Worm (Caenorhabditis elegans): ENCODE results near the gene let-711.

Gene let-711

ce11 chrIII:6914840-6915239, 31.7 kb upstream of the let-711 start:
- TF ChIP-seq fax-1 (tag; optimal IDR thresholded peaks at IDR 0.05) (no peak), unc-42 (tag; optimal IDR thresholded peaks at IDR 0.05) (peak; percentile 69)

- no peak for TF ChIP-seq ref-2 (tag; optimal IDR thresholded peaks at IDR 0.05)
- no peak for TF ChIP-seq pqm-1 (tag; optimal IDR thresholded peaks at IDR 0.05)
- peak; percentile 45 for TF ChIP-seq ceh-48 (tag; optimal IDR thresholded peaks at IDR 0.05)
- no peak for TF ChIP-seq nhr-232 (tag; optimal IDR thresholded peaks at IDR 0.05)
- TF ChIP-seq pag-3 (tag; optimal IDR thresholded peaks at IDR 0.05; ENCODE audit: borderline replicate concordance): no peak
- TF ChIP-seq npax-4 (tag; optimal IDR thresholded peaks at IDR 0.05): no peak
- no peak for TF ChIP-seq madf-2 (tag; optimal IDR thresholded peaks at IDR 0.05)
- TF ChIP-seq pax-1 (tag; optimal IDR thresholded peaks at IDR 0.05): no peak
- TF ChIP-seq ceh-34 (tag; optimal IDR thresholded peaks at IDR 0.05): no peak
- no peak for TF ChIP-seq tbx-7 (tag; optimal IDR thresholded peaks at IDR 0.05)
- peak; percentile 42 for TF ChIP-seq unc-55 (GFP tag; optimal IDR thresholded peaks at IDR 0.05)
These were observed 17.8 kb upstream of the let-711 start, which contains the start of gene flap-1 for ce11 chrIII:6928725-6929124. TSS of gene flap-1 (minus strand) at chrIII:6928825.

- no peak for TF ChIP-seq hlh-8 (tag; optimal IDR thresholded peaks at IDR 0.05)
- no peak for TF ChIP-seq madf-2 (tag; optimal IDR thresholded peaks at IDR 0.05)
- no peak for TF ChIP-seq che-1 (tag; optimal IDR thresholded peaks at IDR 0.05)
- TF ChIP-seq sox-2 (GFP tag; IDR thresholded peaks at IDR 0.05): no peak
- no peak for TF ChIP-seq K09A11.1 (tag; optimal IDR thresholded peaks at IDR 0.05; ENCODE audit: insufficient read depth)
- no peak for TF ChIP-seq elt-2 (tag; optimal IDR thresholded peaks at IDR 0.05)
These were observed 16.9 kb upstream of the let-711 start, which contains the start of gene inf-1 for ce11 chrIII:6929558-6930167. TSS of gene inf-1 (plus strand) at chrIII:6930134.

ce11 chrIII:6931896-6932295, 14.6 kb upstream of the let-711 start, which contains the start of gene byn-1:
TSS of gene byn-1 (plus strand) at chrIII:6932001.
- no peak for TF ChIP-seq unc-3 (GFP tag; conservative IDR thresholded peaks at IDR 0.05)
- no peak for TF ChIP-seq unc-3 (tag; optimal IDR thresholded peaks at IDR 0.05)
- TF ChIP-seq nhr-232 (tag; optimal IDR thresholded peaks at IDR 0.05): no peak
- no peak for TF ChIP-seq ahr-1 (tag; optimal IDR thresholded peaks at IDR 0.05)
- TF ChIP-seq unc-86 (tag; optimal IDR thresholded peaks at IDR 0.05): no peak
- no peak for TF ChIP-seq fax-1 (tag; optimal IDR thresholded peaks at IDR 0.05)
- TF ChIP-seq mec-3 (tag; optimal IDR thresholded peaks at IDR 0.05; ENCODE audit: borderline replicate concordance): no peak
- no peak for TF ChIP-seq ceh-2 (tag; optimal IDR thresholded peaks at IDR 0.05)
- no peak for TF ChIP-seq pros-1 (tag; optimal IDR thresholded peaks at IDR 0.05)
- no peak for TF ChIP-seq rnt-1 (tag; optimal IDR thresholded peaks at IDR 0.05)
- TF ChIP-seq ref-2 (tag; optimal IDR thresholded peaks at IDR 0.05): no peak
- TF ChIP-seq madf-2 (tag; optimal IDR thresholded peaks at IDR 0.05): no peak
- no peak for TF ChIP-seq C38D4.7 (GFP tag; optimal IDR thresholded peaks at IDR 0.05)
- TF ChIP-seq lim-6 (tag; optimal IDR thresholded peaks at IDR 0.05): no peak
- TF ChIP-seq ceh-48 (tag; optimal IDR thresholded peaks at IDR 0.05): no peak
- no peak for TF ChIP-seq hlh-6 (tag; optimal IDR thresholded peaks at IDR 0.05)
- TF ChIP-seq zip-5 (tag; optimal IDR thresholded peaks at IDR 0.05): no peak
- no peak for TF ChIP-seq ama-1 (optimal IDR thresholded peaks at IDR 0.05)
- no peak for TF ChIP-seq tbx-7 (tag; optimal IDR thresholded peaks at IDR 0.05)

ce11 chrIII:6935269-6936017, 11.1 kb upstream of the let-711 start, which contains the start of the genes F57B9.8 and coq-2:
TSS of gene F57B9.8 (minus strand) at chrIII:6935319.
TSS of gene coq-2 (plus strand) at chrIII:6935967.
- TF ChIP-seq ceh-24 (tag; optimal IDR thresholded peaks at IDR 0.05): no peak

Data from whole organism, late embryonic.